Fruit fly (Drosophila melanogaster): ENCODE data around the gene Tom70.

DNA sequence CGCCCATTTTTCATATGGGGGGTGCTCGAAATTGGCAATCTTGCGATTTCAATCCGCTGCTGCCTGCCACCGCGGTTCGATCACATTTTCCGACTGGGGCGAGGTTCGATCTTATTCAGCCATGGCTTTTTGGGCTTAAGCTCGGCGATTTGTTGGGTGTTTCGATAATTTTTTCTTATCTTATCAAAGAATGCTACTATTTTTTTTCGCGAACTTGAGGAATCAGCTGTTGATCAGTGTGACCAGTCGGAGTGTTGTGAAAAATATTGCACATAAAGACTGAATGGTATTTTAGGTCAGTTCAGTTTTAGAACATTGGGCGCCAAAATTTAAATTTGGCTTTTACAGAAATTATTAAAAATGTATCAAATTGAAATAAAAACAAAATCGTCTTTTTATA is 17.6 kb downstream of the Tom70 start, which contains the start of gene Wdr81:
- TF ChIP-seq rgr (GFP tag; optimal IDR thresholded peaks at IDR 0.05) (no peak), Hr83 (GFP tag; optimal IDR thresholded peaks at IDR 0.05; ENCODE audit: poor library complexity, severe bottlenecking) (no peak), N (GFP tag; optimal IDR thresholded peaks at IDR 0.05) (no peak), OdsH (GFP tag; optimal IDR thresholded peaks at IDR 0.05) (no peak), psq (GFP tag; optimal IDR thresholded peaks at IDR 0.05) (no peak), lola (GFP tag; optimal IDR thresholded peaks at IDR 0.05) (no peak), pan (optimal IDR thresholded peaks at IDR 0.05) (no peak), CG32264 (GFP tag; optimal IDR thresholded peaks at IDR 0.05) (no peak), dmrt93B (GFP tag; optimal IDR thresholded peaks at IDR 0.05) (no peak), Dif (GFP tag; optimal IDR thresholded peaks at IDR 0.05; ENCODE audit: partially characterized antibody) (no peak), sv (GFP tag; optimal IDR thresholded peaks at IDR 0.05) (no peak)

Measured in whole organism, wandering third instar larva.